Worm (Caenorhabditis elegans) whole organism, young adult: Measurements from ENCODE around the gene vem-1.

Experiments
- F22D6.2 ChIP-seq: sonication (generic microtip); optimal IDR thresholded peaks from 2 replicates; lab custom pipeline; 2016; ENCODE audit warnings: mild to moderate bottlenecking, missing genetic modification characterization, missing compliant biosample characterization
- mes-4 ChIP-seq: sonication (generic microtip); optimal IDR thresholded peaks from 2 replicates; lab custom pipeline; 2016; ENCODE audit warnings: missing genotype, missing genetic modification characterization, missing compliant biosample characterization
- pha-4 ChIP-seq: fragments of 150-350 bp; sonication (generic microtip); optimal IDR thresholded peaks from 2 replicates; lab custom pipeline; 2014; ENCODE audit warnings: missing biosample characterization, missing genetic modification reagents, missing genetic modification characterization
- rec-8 ChIP-seq, 2 experiments: sonication (generic microtip); optimal IDR thresholded peaks; 2 replicates each; lab custom pipeline; 2016; ENCODE audit warnings: mild to moderate bottlenecking in 2 of 2, missing genetic modification characterization in 2 of 2, missing genetic modification reagents in 2 of 2, missing genotype in 2 of 2, missing biosample characterization in 1 of 2, missing compliant biosample characterization in 1 of 2, moderate library complexity in 1 of 2
- sptf-2 ChIP-seq: fragments of 200-800 bp; sonication (Bioruptor generic); optimal IDR thresholded peaks from 2 replicates; lab custom pipeline; 2018; ENCODE audit warnings: mild to moderate bottlenecking, missing genetic modification characterization, missing compliant biosample characterization

DNA sequence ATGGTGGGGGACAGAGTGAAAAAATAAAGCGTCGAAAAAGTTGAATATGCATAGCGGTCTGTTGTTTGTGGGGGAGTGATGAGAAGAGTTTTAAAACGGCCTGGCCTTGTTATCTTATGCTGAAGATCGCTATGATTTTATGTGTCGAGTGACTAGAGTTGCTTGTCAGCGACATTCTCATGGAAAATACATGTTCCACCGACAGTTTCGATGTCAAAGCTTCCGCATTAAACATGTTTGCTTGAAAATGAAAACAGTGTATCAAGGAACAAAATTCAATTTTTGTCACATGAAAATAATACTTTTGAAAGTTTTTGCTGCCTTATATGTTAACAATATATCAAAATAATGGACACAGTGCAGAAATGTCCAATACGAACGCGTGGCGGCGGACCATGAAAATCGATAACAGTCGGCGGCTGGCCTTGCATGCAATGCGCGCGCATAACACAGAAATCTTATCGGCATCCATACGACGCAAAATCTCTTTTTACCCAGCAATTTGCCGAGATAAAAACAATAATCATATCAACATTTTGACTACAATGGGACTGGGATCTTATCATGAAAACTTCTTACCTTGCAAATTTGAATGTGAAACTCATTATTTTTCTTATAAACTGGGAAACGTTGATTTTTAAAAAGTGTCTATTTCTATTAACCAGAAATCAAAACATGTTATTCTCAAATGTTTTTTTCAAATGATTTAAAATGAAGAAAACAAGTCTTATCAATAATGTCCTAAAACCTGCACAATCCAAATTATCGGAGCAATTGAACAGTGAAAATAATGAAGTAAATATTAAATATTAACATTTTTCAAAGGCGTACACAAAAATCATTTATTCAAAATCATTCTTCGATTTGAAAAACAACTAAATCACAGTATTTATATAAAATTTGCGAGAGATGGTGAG lies 1.4 kb downstream of the vem-1 start:
- TF ChIP-seq sptf-2 (GFP tag; lab: Kevin White, UChicago) (no peak), F22D6.2 (tag; lab: Kevin White, UChicago) (no peak), pha-4 (tag; lab: Kevin White, UChicago) (no peak), mes-4 (tag; lab: Kevin White, UChicago) (no peak), rec-8 (tag; optimal IDR thresholded peaks at IDR 0.05; lab: Kevin White, UChicago) (no peak)
